Fruit fly (Drosophila melanogaster) whole organism: Measurements from ENCODE around the gene Tom20.

ENCODE experiments used
- CG8478 ChIP-seq: fragments of >200 bp; optimal IDR thresholded peaks from 2 replicates; lab custom pipeline; 2018; ENCODE audit warnings: inconsistent platforms
- Dll ChIP-seq: fragments of >200 bp; optimal IDR thresholded peaks from 2 replicates; lab custom pipeline; 2017
- EcR ChIP-seq, 2 experiments: fragments of >200 bp; optimal IDR thresholded peaks; 2 replicates each; lab custom pipeline; 2017; ENCODE audit warnings: missing biosample characterization in 2 of 2, missing genetic modification characterization in 2 of 2, missing genetic modification reagents in 2 of 2
- pan ChIP-seq: fragments of >200 bp; optimal IDR thresholded peaks from 2 replicates; lab custom pipeline; 2017
- psq ChIP-seq: fragments of >200 bp; optimal IDR thresholded peaks from 2 replicates; lab custom pipeline; 2017
- usp ChIP-seq: fragments of >200 bp; optimal IDR thresholded peaks from 2 replicates; lab custom pipeline; 2017; ENCODE audit warnings: missing biosample characterization, missing genetic modification characterization, mixed read lengths

DNA sequence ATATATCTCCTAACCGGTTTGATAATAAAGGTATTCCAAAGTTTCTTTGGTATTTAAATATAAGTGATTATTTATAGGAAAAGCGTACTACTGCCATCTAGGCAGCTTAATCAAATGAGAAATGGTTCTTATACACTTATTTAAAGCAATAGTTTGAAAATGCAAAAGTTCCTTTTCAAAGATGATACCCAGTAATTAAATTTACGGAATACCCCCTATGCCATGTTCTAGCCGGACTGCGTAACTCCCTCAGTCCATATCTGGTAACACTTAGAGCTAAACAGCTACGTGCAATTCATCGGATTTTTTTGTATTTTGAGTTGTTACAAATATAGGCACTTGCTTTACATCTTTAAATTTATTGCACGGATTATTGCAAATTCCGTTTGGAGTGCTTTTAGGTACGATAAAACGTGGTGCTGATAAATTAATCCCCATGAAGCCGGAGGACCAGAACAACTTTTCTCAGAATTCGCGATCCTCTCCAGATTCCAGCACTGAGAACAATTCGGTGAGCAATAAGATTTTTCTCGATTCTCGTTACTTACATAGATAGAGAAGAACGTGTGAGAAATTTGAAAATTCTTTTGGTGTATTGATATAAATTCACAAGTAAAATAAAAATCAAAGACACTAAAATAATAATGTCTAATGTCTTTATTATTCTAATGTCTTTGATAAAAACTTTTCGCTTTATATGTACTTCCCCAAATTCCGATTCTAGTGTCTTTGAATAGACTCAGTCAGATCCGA lies 2.2 kb downstream of the Tom20 start, which contains the start of gene CG7668:
- TF ChIP-seq usp (GFP tag; lab: Kevin White, UChicago) (no peak), pan (lab: Kevin White, UChicago) (peak; percentile 49), psq (lab: Kevin White, UChicago) (no peak), EcR (GFP tag; optimal IDR thresholded peaks at IDR 0.05; lab: Kevin White, UChicago) (no peak), CG8478 (lab: Kevin White, UChicago) (no peak), Dll (lab: Kevin White, UChicago) (no peak)
